Worm (Caenorhabditis elegans): ENCODE measurements around the gene pfas-1.

- TF ChIP-seq ztf-23 (GFP tag; IDR thresholded peaks at IDR 0.05), result no peak
- no peak for TF ChIP-seq tab-1 (GFP tag; IDR thresholded peaks at IDR 0.05)
- TF ChIP-seq ztf-29 (GFP tag; IDR thresholded peaks at IDR 0.05), result no peak
- no peak for TF ChIP-seq cog-1 (tag; optimal IDR thresholded peaks at IDR 0.05)
- no peak for TF ChIP-seq flt-1 (GFP tag; IDR thresholded peaks at IDR 0.05)
These were observed 39.3 kb downstream of the pfas-1 start for ce11 chrIII:4603837-4604236.
